Fruit fly (Drosophila melanogaster) whole organism, embryonic: ENCODE measurements around the gene CG31178.

Experiments
- Adf1 ChIP-seq: fragments of 200-800 bp; sonication (Bioruptor generic); IDR thresholded peaks from 2 replicates; pipeline ENCODE4 v1.3.6; 2022; ENCODE audit warnings: missing biosample characterization, missing genetic modification characterization
- Antp ChIP-seq: fragments of 200-800 bp; sonication (Bioruptor generic); optimal IDR thresholded peaks from 3 replicates; lab custom pipeline; 2016; ENCODE audit warnings: missing biosample characterization, missing genetic modification characterization
- Asciz ChIP-seq: fragments of 200-800 bp; sonication (Bioruptor generic); optimal IDR thresholded peaks from 2 replicates; lab custom pipeline; 2017; ENCODE audit warnings: missing biosample characterization, mild to moderate bottlenecking, missing genetic modification characterization, missing genetic modification reagents
- Bteb2 ChIP-seq: fragments of 200-800 bp; sonication (Bioruptor generic); optimal IDR thresholded peaks from 2 replicates; lab custom pipeline; 2016; ENCODE audit warnings: missing biosample characterization, missing genetic modification characterization
- CG10267 ChIP-seq: fragments of 200-800 bp; sonication (Bioruptor generic); optimal IDR thresholded peaks from 2 replicates; lab custom pipeline; 2018; ENCODE audit warnings: missing biosample characterization, mild to moderate bottlenecking, missing genetic modification characterization, moderate library complexity
- CG10274 ChIP-seq: fragments of 200-800 bp; sonication (Bioruptor generic); optimal IDR thresholded peaks from 3 replicates; lab custom pipeline; 2017; ENCODE audit warnings: missing biosample characterization, mild to moderate bottlenecking, missing genetic modification characterization
- CG10431 ChIP-seq: fragments of 200-800 bp; sonication (Bioruptor generic); optimal IDR thresholded peaks from 3 replicates; lab custom pipeline; 2018; ENCODE audit warnings: missing biosample characterization, mild to moderate bottlenecking, missing genetic modification characterization
- CG10462 ChIP-seq: fragments of 200-800 bp; sonication (Bioruptor generic); optimal IDR thresholded peaks from 2 replicates; lab custom pipeline; 2016; ENCODE audit warnings: missing biosample characterization, missing genetic modification characterization
- CG11456 ChIP-seq: fragments of 200-800 bp; sonication (Bioruptor generic); IDR thresholded peaks from 3 replicates; pipeline ENCODE4 v1.3.6; 2022; ENCODE audit warnings: missing biosample characterization, missing genetic modification characterization
- CG12104 ChIP-seq: fragments of 200-800 bp; sonication (Bioruptor generic); optimal IDR thresholded peaks from 3 replicates; lab custom pipeline; 2016; ENCODE audit warnings: missing biosample characterization, missing genetic modification characterization
- CG12155 ChIP-seq: fragments of 200-800 bp; sonication (Bioruptor generic); optimal IDR thresholded peaks from 3 replicates; lab custom pipeline; 2016; ENCODE audit warnings: missing biosample characterization, missing genetic modification characterization
- CG12236 ChIP-seq: fragments of 200-800 bp; sonication (Bioruptor generic); optimal IDR thresholded peaks from 2 replicates; lab custom pipeline; 2016; ENCODE audit warnings: missing biosample characterization, missing genetic modification characterization
- CG12769 ChIP-seq: fragments of 200-800 bp; sonication (Bioruptor generic); optimal IDR thresholded peaks from 2 replicates; lab custom pipeline; 2019; ENCODE audit warnings: missing biosample characterization, mild to moderate bottlenecking, missing genetic modification characterization, moderate library complexity
- CG14014 ChIP-seq: fragments of 200-800 bp; sonication (Bioruptor generic); IDR thresholded peaks from 2 replicates; pipeline ENCODE4 v1.3.6; 2022; ENCODE audit warnings: missing biosample characterization, missing genetic modification characterization
- CG14860 ChIP-seq: fragments of 200-800 bp; sonication (Bioruptor generic); IDR thresholded peaks from 3 replicates; pipeline ENCODE4 v1.3.6; 2022; ENCODE audit warnings: missing biosample characterization, missing genetic modification characterization; ENCODE audit not compliant: partially characterized antibody
- CG17568 ChIP-seq: fragments of 200-800 bp; sonication (Bioruptor generic); optimal IDR thresholded peaks from 2 replicates; lab custom pipeline; 2018; ENCODE audit warnings: missing biosample characterization, mild to moderate bottlenecking, missing genetic modification characterization, moderate library complexity
- CG2678 ChIP-seq: fragments of 200-800 bp; sonication (Bioruptor generic); optimal IDR thresholded peaks from 3 replicates; lab custom pipeline; 2019; ENCODE audit warnings: missing biosample characterization, mild to moderate bottlenecking, missing genetic modification characterization, moderate library complexity
- CG2889 ChIP-seq: fragments of 200-800 bp; sonication (Bioruptor generic); IDR thresholded peaks from 3 replicates; pipeline ENCODE4 v1.3.6; 2022; ENCODE audit warnings: missing biosample characterization, missing genetic modification characterization
- CG33557 ChIP-seq: fragments of 200-800 bp; sonication (Bioruptor generic); optimal IDR thresholded peaks from 2 replicates; lab custom pipeline; 2019; ENCODE audit warnings: missing biosample characterization, mild to moderate bottlenecking, missing genetic modification characterization, moderate library complexity
- CG3407 ChIP-seq: fragments of 200-800 bp; sonication (Bioruptor generic); optimal IDR thresholded peaks from 2 replicates; lab custom pipeline; 2018; ENCODE audit warnings: missing biosample characterization, mild to moderate bottlenecking, missing genetic modification characterization
- CG34224 ChIP-seq: fragments of 200-800 bp; sonication (Bioruptor generic); IDR thresholded peaks from 3 replicates; pipeline ENCODE4 v1.3.6; 2022; ENCODE audit warnings: missing biosample characterization, missing genetic modification characterization; ENCODE audit not compliant: partially characterized antibody
- CG3838 ChIP-seq: fragments of 200-800 bp; sonication (Bioruptor generic); optimal IDR thresholded peaks from 3 replicates; lab custom pipeline; 2016; ENCODE audit warnings: missing biosample characterization, missing genetic modification characterization
- CG4424 ChIP-seq: fragments of 200-800 bp; sonication (Bioruptor generic); optimal IDR thresholded peaks from 3 replicates; lab custom pipeline; 2016; ENCODE audit warnings: missing biosample characterization, missing genetic modification characterization
- CG6654 ChIP-seq: fragments of 200-800 bp; sonication (Bioruptor generic); optimal IDR thresholded peaks from 2 replicates; lab custom pipeline; 2017; ENCODE audit warnings: missing biosample characterization, mild to moderate bottlenecking, missing genetic modification characterization
- CG6689 ChIP-seq: fragments of 200-800 bp; sonication (Bioruptor generic); IDR thresholded peaks from 2 replicates; pipeline ENCODE4 v1.3.6; 2022; ENCODE audit warnings: missing biosample characterization, missing genetic modification characterization
- CG9437 ChIP-seq: fragments of 200-800 bp; sonication (Bioruptor generic); optimal IDR thresholded peaks from 2 replicates; lab custom pipeline; 2018; ENCODE audit warnings: missing biosample characterization, mild to moderate bottlenecking, missing genetic modification characterization
- CG9817 ChIP-seq: fragments of 200-800 bp; sonication (Bioruptor generic); optimal IDR thresholded peaks from 2 replicates; lab custom pipeline; 2018; ENCODE audit warnings: missing biosample characterization, mild to moderate bottlenecking, missing genetic modification characterization, moderate library complexity
- Doc3 ChIP-seq: fragments of 200-800 bp; sonication (Bioruptor generic); IDR thresholded peaks from 3 replicates; pipeline ENCODE4 v1.3.6; 2022; ENCODE audit warnings: missing biosample characterization, missing genetic modification characterization; ENCODE audit not compliant: partially characterized antibody
- Hand ChIP-seq: fragments of 200-800 bp; sonication (Bioruptor generic); optimal IDR thresholded peaks from 2 replicates; lab custom pipeline; 2017; ENCODE audit warnings: mild to moderate bottlenecking, missing biosample characterization, missing genetic modification reagents, missing genetic modification characterization
- Hmr ChIP-seq: fragments of 200-800 bp; sonication (Bioruptor generic); optimal IDR thresholded peaks from 3 replicates; lab custom pipeline; 2017; ENCODE audit warnings: mild to moderate bottlenecking, missing biosample characterization, missing genetic modification reagents, missing genetic modification characterization
- Nf-YA ChIP-seq: fragments of 200-800 bp; sonication (Bioruptor generic); IDR thresholded peaks from 2 replicates; pipeline ENCODE4 v1.3.6; 2022; ENCODE audit warnings: missing biosample characterization, missing genetic modification characterization
- Nf-YB ChIP-seq: fragments of 200-800 bp; sonication (Bioruptor generic); optimal IDR thresholded peaks from 3 replicates; lab custom pipeline; 2019; ENCODE audit warnings: missing biosample characterization, mild to moderate bottlenecking, missing genetic modification characterization, moderate library complexity
- Xrp1 ChIP-seq: fragments of 200-800 bp; sonication (Bioruptor generic); IDR thresholded peaks from 2 replicates; pipeline ENCODE4 v1.3.6; 2022; ENCODE audit warnings: missing biosample characterization, missing genetic modification characterization
- al ChIP-seq: fragments of 200-800 bp; sonication (Bioruptor generic); IDR thresholded peaks from 2 replicates; pipeline ENCODE4 v1.3.6; 2022; ENCODE audit warnings: missing biosample characterization, missing genetic modification characterization
- ato ChIP-seq: fragments of 200-800 bp; sonication (Bioruptor generic); IDR thresholded peaks from 2 replicates; pipeline ENCODE4 v1.3.6; 2022; ENCODE audit warnings: missing biosample characterization, missing genetic modification characterization; ENCODE audit not compliant: partially characterized antibody
- bsh ChIP-seq, 2 experiments: fragments of 200-800 bp; sonication (Bioruptor generic); optimal IDR thresholded peaks; 2 replicates each; lab custom pipeline; 2017 to 2018; ENCODE audit warnings: mild to moderate bottlenecking in 2 of 2, missing biosample characterization in 2 of 2, missing genetic modification characterization in 2 of 2, moderate library complexity in 1 of 2
- cato ChIP-seq: fragments of 200-800 bp; sonication (Bioruptor generic); optimal IDR thresholded peaks from 2 replicates; lab custom pipeline; 2016; ENCODE audit warnings: missing biosample characterization, missing genetic modification characterization, borderline replicate concordance
- chn ChIP-seq: fragments of 200-800 bp; sonication (Bioruptor generic); optimal IDR thresholded peaks from 2 replicates; lab custom pipeline; 2016; ENCODE audit warnings: missing biosample characterization, missing genetic modification characterization
- dati ChIP-seq: fragments of 200-800 bp; sonication (Bioruptor generic); IDR thresholded peaks from 2 replicates; pipeline ENCODE4 v1.3.6; 2022; ENCODE audit warnings: missing biosample characterization, missing genetic modification characterization
- hbn ChIP-seq: fragments of 200-800 bp; sonication (Bioruptor generic); IDR thresholded peaks from 2 replicates; pipeline ENCODE4 v1.3.6; 2022; ENCODE audit warnings: missing biosample characterization, missing genetic modification characterization; ENCODE audit not compliant: partially characterized antibody
- klu ChIP-seq: fragments of 200-800 bp; sonication (Bioruptor generic); IDR thresholded peaks from 2 replicates; pipeline ENCODE4 v1.3.6; 2022; ENCODE audit warnings: missing biosample characterization, missing genetic modification characterization
- mirr ChIP-seq: fragments of 200-800 bp; sonication (Bioruptor generic); optimal IDR thresholded peaks from 3 replicates; lab custom pipeline; 2018; ENCODE audit warnings: missing biosample characterization, mild to moderate bottlenecking, missing genetic modification characterization
- onecut ChIP-seq: fragments of 200-800 bp; sonication (Bioruptor generic); IDR thresholded peaks from 2 replicates; pipeline ENCODE4 v1.3.6; 2022; ENCODE audit warnings: missing biosample characterization, missing genetic modification characterization
- pzg ChIP-seq: fragments of 200-800 bp; sonication (Bioruptor generic); optimal IDR thresholded peaks from 3 replicates; lab custom pipeline; 2018; ENCODE audit warnings: missing biosample characterization, mild to moderate bottlenecking, missing genetic modification characterization, moderate library complexity
- ssp ChIP-seq: fragments of 200-800 bp; sonication (Bioruptor generic); IDR thresholded peaks from 2 replicates; pipeline ENCODE4 v1.3.6; 2022; ENCODE audit warnings: missing biosample characterization, missing genetic modification characterization
- tio ChIP-seq: fragments of 200-800 bp; sonication (Bioruptor generic); optimal IDR thresholded peaks from 2 replicates; lab custom pipeline; 2017; ENCODE audit warnings: missing biosample characterization, missing genetic modification characterization, inconsistent platforms
- tx ChIP-seq: fragments of 200-800 bp; sonication (Bioruptor generic); optimal IDR thresholded peaks from 2 replicates; lab custom pipeline; 2016; ENCODE audit warnings: missing biosample characterization, missing genetic modification characterization
- vfl ChIP-seq: fragments of 200-800 bp; sonication (Bioruptor generic); optimal IDR thresholded peaks from 2 replicates; lab custom pipeline; 2016; ENCODE audit warnings: missing biosample characterization, missing genetic modification characterization
- wdn ChIP-seq: fragments of 200-800 bp; sonication (Bioruptor generic); IDR thresholded peaks from 2 replicates; pipeline ENCODE4 v1.3.6; 2022; ENCODE audit warnings: missing biosample characterization, missing genetic modification characterization
- z ChIP-seq: fragments of 200-800 bp; sonication (Bioruptor generic); IDR thresholded peaks from 3 replicates; pipeline ENCODE4 v1.3.6; 2022; ENCODE audit warnings: missing biosample characterization, missing genetic modification characterization

The CG31178 gene

DNA sequence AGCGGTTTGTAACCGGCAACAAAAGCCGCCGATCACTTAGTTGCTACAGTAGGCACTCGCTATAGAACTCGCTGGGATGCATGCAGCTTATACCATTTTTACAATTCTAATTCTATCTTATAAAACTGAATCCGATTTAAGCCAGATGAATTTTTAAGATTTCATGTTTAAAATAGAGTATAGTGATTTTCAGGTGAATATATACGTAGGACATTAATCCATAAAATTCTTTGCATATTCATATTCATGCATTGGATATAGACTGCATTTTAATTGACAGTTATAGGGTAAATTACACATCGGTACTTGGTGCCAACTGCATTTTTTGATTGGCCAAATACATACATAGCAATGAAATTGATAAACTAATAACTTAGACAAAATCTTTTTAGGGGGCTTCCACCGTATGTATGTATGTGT is 14.1 kb downstream of the CG31178 start (continued):
- TF ChIP-seq klu (GFP tag; lab: Robert Waterston, UW) (no peak), al (GFP tag; lab: Robert Waterston, UW) (no peak), Antp (peak; percentile 25), tio (GFP tag; lab: Kevin White, UChicago) (no peak), CG12769 (tag; lab: Kevin White, UChicago) (no peak), CG34224 (GFP tag; lab: Robert Waterston, UW) (no peak), CG12236 (GFP tag; lab: Kevin White, UChicago) (no peak), CG6654 (GFP tag; lab: Kevin White, UChicago) (peak; percentile 9), CG33557 (GFP tag; lab: Kevin White, UChicago) (peak; percentile 13), cato (GFP tag; lab: Kevin White, UChicago) (no peak), Adf1 (GFP tag; lab: Robert Waterston, UW) (0 out of 2 replicates have a peak, but pooled peaks have one; percentile 1), CG9817 (tag; lab: Kevin White, UChicago) (peak; percentile 19), tx (GFP tag; lab: Kevin White, UChicago) (no peak), chn (no peak), Nf-YB (no peak), CG3407 (no peak), CG10267 (tag; lab: Kevin White, UChicago) (no peak), wdn (no peak), Doc3 (no peak), CG4424 (GFP tag; lab: Kevin White, UChicago) (peak; percentile 30), CG10274 (GFP tag; lab: Kevin White, UChicago) (no peak), Bteb2 (no peak), pzg (GFP tag; lab: Kevin White, UChicago) (no peak), CG6689 (peak; percentile 72), CG17568 (GFP tag; lab: Kevin White, UChicago) (no peak), CG2678 (tag; lab: Kevin White, UChicago) (no peak), bsh (GFP tag; optimal IDR thresholded peaks at IDR 0.05; lab: Kevin White, UChicago) (peak in 1 of 2 experiments; percentile 35), CG9437 (GFP tag; lab: Kevin White, UChicago) (no peak), mirr (GFP tag; lab: Kevin White, UChicago) (no peak), CG14860 (GFP tag; lab: Robert Waterston, UW) (no peak), CG12155 (peak; percentile 7), onecut (GFP tag; lab: Robert Waterston, UW) (0 out of 2 replicates have a peak, but pooled peaks have one; percentile 24), Hmr (no peak), CG14014 (GFP tag; lab: Robert Waterston, UW) (no peak), CG2889 (no peak), CG12104 (GFP tag; lab: Kevin White, UChicago) (no peak), z (0 out of 3 replicates have a peak, but pooled peaks have one; percentile 11), CG3838 (no peak), CG10462 (GFP tag; lab: Kevin White, UChicago) (no peak), vfl (GFP tag; lab: Kevin White, UChicago) (no peak), ato (GFP tag; lab: Robert Waterston, UW) (no peak), CG10431 (GFP tag; lab: Kevin White, UChicago) (no peak), Nf-YA (0 out of 2 replicates have a peak, but pooled peaks have one; percentile 23), CG11456 (peak; percentile 57; the same call in 1 of the 3 replicates), Asciz (GFP tag; lab: Kevin White, UChicago) (peak; percentile 40), dati (GFP tag; lab: Robert Waterston, UW) (no peak), Hand (GFP tag; lab: Kevin White, UChicago) (no peak), Xrp1 (GFP tag; lab: Robert Waterston, UW) (0 out of 2 replicates have a peak, but pooled peaks have one; percentile 42), hbn (GFP tag; lab: Robert Waterston, UW) (no peak), ssp (GFP tag; lab: Robert Waterston, UW) (peak; percentile 34; the same call in 1 of the 2 replicates)
